Fruit fly (Drosophila melanogaster): ENCODE data around the gene Rpn3.

The Rpn3 gene

DNA sequence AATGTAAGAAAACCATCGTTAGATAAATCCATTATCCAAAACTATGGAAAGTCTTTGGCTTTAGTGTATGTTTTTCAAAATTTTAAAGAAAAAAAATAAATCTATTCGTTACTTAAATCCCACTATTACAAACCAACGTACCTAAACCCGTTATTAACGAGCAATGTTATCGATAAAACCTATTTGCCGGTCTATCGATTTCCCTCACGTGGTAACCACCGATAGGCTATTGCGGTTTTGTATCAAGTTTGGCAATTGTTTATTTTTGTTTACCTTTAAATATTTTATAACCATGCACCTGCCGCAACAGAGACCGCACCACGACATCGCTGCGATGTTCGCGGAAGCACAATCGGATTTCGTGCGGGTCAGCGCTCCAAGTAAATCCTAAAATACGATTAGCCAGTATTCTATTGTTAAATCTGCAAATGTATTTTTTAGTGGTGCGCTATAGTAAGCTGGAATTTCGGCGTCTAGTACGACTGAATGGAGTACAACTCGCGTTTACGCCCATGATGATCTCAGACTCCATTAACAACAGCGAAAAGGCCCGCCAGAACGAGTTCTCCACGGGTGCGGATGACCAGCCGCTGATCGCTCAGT lies 11.6 kb downstream of the Rpn3 start, which contains the start of gene Dus4:
Dus4 (plus strand) TSS at position 206 of the 603 bp plus-strand sequence.
- TF ChIP-seq trh (GFP tag; optimal IDR thresholded peaks at IDR 0.05) (no peak), CG34224 (GFP tag; IDR thresholded peaks at IDR 0.05; ENCODE audit: partially characterized antibody) (peak; percentile 95), dati (GFP tag; IDR thresholded peaks at IDR 0.05) (no peak), bbx (GFP tag; IDR thresholded peaks at IDR 0.05; ENCODE audit: partially characterized antibody) (peak; percentile 95), CG34422 (GFP tag; IDR thresholded peaks at IDR 0.05) (no peak), vnd (GFP tag; IDR thresholded peaks at IDR 0.05; ENCODE audit: partially characterized antibody) (peak; percentile 85), NFAT (GFP tag; IDR thresholded peaks at IDR 0.05) (no peak), CG4404 (GFP tag; IDR thresholded peaks at IDR 0.05) (no peak), peb (GFP tag; IDR thresholded peaks at IDR 0.05) (no peak), CG8765 (GFP tag; IDR thresholded peaks at IDR 0.05) (no peak), inv (GFP tag; IDR thresholded peaks at IDR 0.05; ENCODE audit: partially characterized antibody) (peak; percentile 65), Dek (tag; optimal IDR thresholded peaks at IDR 0.05) (no peak), Neu2 (GFP tag; optimal IDR thresholded peaks at IDR 0.05; ENCODE audit: borderline replicate concordance) (no peak), CG7963 (GFP tag; IDR thresholded peaks at IDR 0.05; ENCODE audit: partially characterized antibody) (peak; percentile 94), psq (GFP tag; optimal IDR thresholded peaks at IDR 0.05) (no peak), Blimp-1 (GFP tag; optimal IDR thresholded peaks at IDR 0.05) (no peak), crp (GFP tag; optimal IDR thresholded peaks at IDR 0.05) (no peak), scrt (GFP tag; optimal IDR thresholded peaks at IDR 0.05) (no peak), so (GFP tag; IDR thresholded peaks at IDR 0.05) (no peak), CG11398 (GFP tag; optimal IDR thresholded peaks at IDR 0.05) (no peak), knrl (GFP tag; IDR thresholded peaks at IDR 0.05; ENCODE audit: partially characterized antibody) (peak; percentile 56; the same call in 2 of the 3 replicates), CG18599 (GFP tag; optimal IDR thresholded peaks at IDR 0.05) (no peak), CG33557 (GFP tag; optimal IDR thresholded peaks at IDR 0.05) (no peak), CG2116 (GFP tag; optimal IDR thresholded peaks at IDR 0.05) (peak; percentile 59), Usf (GFP tag; optimal IDR thresholded peaks at IDR 0.05) (no peak), ato (GFP tag; IDR thresholded peaks at IDR 0.05; ENCODE audit: partially characterized antibody) (peak; percentile 95), Poxn (GFP tag; IDR thresholded peaks at IDR 0.05) (no peak), CG17568 (GFP tag; optimal IDR thresholded peaks at IDR 0.05) (no peak), Dbx (GFP tag; IDR thresholded peaks at IDR 0.05) (no peak), Dref (GFP tag; IDR thresholded peaks at IDR 0.05) (peak; percentile 78), Scr (GFP tag; IDR thresholded peaks at IDR 0.05; ENCODE audit: partially characterized antibody) (peak; percentile 80), Dll (GFP tag; IDR thresholded peaks at IDR 0.05; ENCODE audit: partially characterized antibody) (peak; percentile 83), dm (GFP tag; optimal IDR thresholded peaks at IDR 0.05) (peak; percentile 44), nom (GFP tag; optimal IDR thresholded peaks at IDR 0.05) (no peak), tna (GFP tag; IDR thresholded peaks at IDR 0.05; ENCODE audit: partially characterized antibody) (peak; percentile 97), Sox100B (GFP tag; optimal IDR thresholded peaks at IDR 0.05) (no peak), disco-r (GFP tag; optimal IDR thresholded peaks at IDR 0.05) (no peak), Bgb (GFP tag; IDR thresholded peaks at IDR 0.05; ENCODE audit: partially characterized antibody) (peak; percentile 87), CG2678 (tag; optimal IDR thresholded peaks at IDR 0.05) (no peak), CG30403 (GFP tag; optimal IDR thresholded peaks at IDR 0.05) (no peak), amos (GFP tag; IDR thresholded peaks at IDR 0.05; ENCODE audit: partially characterized antibody) (peak; percentile 82; the same call in 1 of the 2 replicates), BEAF-32 (GFP tag; optimal IDR thresholded peaks at IDR 0.05) (peak; percentile 64), run (tag; optimal IDR thresholded peaks at IDR 0.05) (peak; percentile 53), MTF-1 (GFP tag; optimal IDR thresholded peaks at IDR 0.05; ENCODE audit: borderline replicate concordance) (no peak), Rx (GFP tag; IDR thresholded peaks at IDR 0.05) (no peak), Max (GFP tag; optimal IDR thresholded peaks at IDR 0.05) (no peak), ap (GFP tag; IDR thresholded peaks at IDR 0.05) (no peak), D19A (tag; optimal IDR thresholded peaks at IDR 0.05) (no peak)
